1 fruit fly cellular context compared by ENCODE assay signal in the genomic region with DNA sequence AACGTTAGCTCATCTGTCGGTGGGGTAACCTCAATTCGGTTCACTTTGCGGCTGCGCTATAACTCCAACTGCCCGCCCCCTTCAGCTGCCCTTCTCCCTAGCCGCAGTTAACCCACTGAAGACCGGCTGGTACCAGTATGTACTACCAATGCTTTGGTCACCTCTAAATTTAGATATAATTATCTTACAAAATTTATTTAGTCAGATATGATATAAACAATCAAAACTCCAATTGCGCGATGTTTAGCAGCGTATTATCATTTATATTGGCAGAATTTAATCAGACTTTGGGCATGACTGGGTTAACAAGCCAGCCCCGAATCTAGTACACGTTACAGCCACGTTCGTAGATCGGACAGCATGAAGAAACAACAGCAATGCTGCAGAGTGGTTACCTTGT.
A peak's percentile ranks its signal among the peaks of the same experiment; 100 is the strongest.
TF ChIP-seq lines count a peak whose summit lies in the region.

No protein-coding gene starts in this region.

TF ChIP-seq in whole organism, embryonic, 481 proteins besides CTCF, POLR2A, EP300 and RAD21 (continued from another document and continues in another):
- TF ChIP-seq so (GFP tag; IDR thresholded peaks at IDR 0.05; lab: Robert Waterston, UW) (peak; percentile 50; the same call in 1 of the 3 replicates), slou (GFP tag; optimal IDR thresholded peaks at IDR 0.05; lab: Kevin White, UChicago) (no peak), CG8359 (GFP tag; optimal IDR thresholded peaks at IDR 0.05; lab: Kevin White, UChicago; ENCODE audit: borderline replicate concordance) (no peak), CG10267 (tag; optimal IDR thresholded peaks at IDR 0.05; lab: Kevin White, UChicago) (peak; percentile 21), org-1 (GFP tag; optimal IDR thresholded peaks at IDR 0.05; lab: Kevin White, UChicago) (no peak), CG43689 (GFP tag; IDR thresholded peaks at IDR 0.05; lab: Robert Waterston, UW) (no peak), CG12769 (tag; optimal IDR thresholded peaks at IDR 0.05; lab: Kevin White, UChicago) (peak; percentile 67), gro (GFP tag; optimal IDR thresholded peaks at IDR 0.05; lab: Kevin White, UChicago) (no peak), CG33557 (GFP tag; optimal IDR thresholded peaks at IDR 0.05; lab: Kevin White, UChicago) (no peak), sug (tag; optimal IDR thresholded peaks at IDR 0.05; lab: Kevin White, UChicago) (peak; percentile 11), caup (GFP tag; optimal IDR thresholded peaks at IDR 0.05; lab: Kevin White, UChicago; ENCODE audit: severe bottlenecking) (peak; percentile 30), E2f2 (GFP tag; IDR thresholded peaks at IDR 0.05; lab: Robert Waterston, UW) (peak; percentile 21; the same call in 1 of the 2 replicates), CG10462 (GFP tag; optimal IDR thresholded peaks at IDR 0.05; lab: Kevin White, UChicago) (no peak), Bteb2 (GFP tag; optimal IDR thresholded peaks at IDR 0.05; lab: Kevin White, UChicago) (no peak), NK7.1 (GFP tag; optimal IDR thresholded peaks at IDR 0.05; lab: Kevin White, UChicago) (no peak), Stat92E (GFP tag; optimal IDR thresholded peaks at IDR 0.05; lab: Kevin White, UChicago) (no peak), CG18619 (GFP tag; optimal IDR thresholded peaks at IDR 0.05; lab: Kevin White, UChicago) (no peak), grau (tag; optimal IDR thresholded peaks at IDR 0.05; lab: Kevin White, UChicago) (peak; percentile 60), CG9932 (GFP tag; IDR thresholded peaks at IDR 0.05; lab: Robert Waterston, UW) (no peak), ro (GFP tag; IDR thresholded peaks at IDR 0.05; lab: Robert Waterston, UW) (no peak), jing (GFP tag; optimal IDR thresholded peaks at IDR 0.05; lab: Kevin White, UChicago) (no peak), CG3847 (GFP tag; IDR thresholded peaks at IDR 0.05; lab: Robert Waterston, UW) (no peak), CG11695 (GFP tag; IDR thresholded peaks at IDR 0.05; lab: Robert Waterston, UW) (peak; percentile 57; the same call in 1 of the 3 replicates), H15 (GFP tag; IDR thresholded peaks at IDR 0.05; lab: Robert Waterston, UW) (no peak), CG6689 (GFP tag; IDR thresholded peaks at IDR 0.05; lab: Robert Waterston, UW) (no peak), fd102C (GFP tag; optimal IDR thresholded peaks at IDR 0.05; lab: Kevin White, UChicago) (no peak), eve (GFP tag; optimal IDR thresholded peaks at IDR 0.05; lab: Kevin White, UChicago) (no peak), sob (GFP tag; IDR thresholded peaks at IDR 0.05; lab: Robert Waterston, UW) (peak; percentile 58; the same call in 1 of the 2 replicates), Usf (GFP tag; optimal IDR thresholded peaks at IDR 0.05; lab: Kevin White, UChicago) (no peak), CG11398 (GFP tag; optimal IDR thresholded peaks at IDR 0.05; lab: Kevin White, UChicago) (no peak), tgo (GFP tag; IDR thresholded peaks at IDR 0.05; lab: Robert Waterston, UW) (peak; percentile 44; the same call in 1 of the 3 replicates), da (GFP tag; optimal IDR thresholded peaks at IDR 0.05; lab: Kevin White, UChicago) (no peak), CG9437 (GFP tag; optimal IDR thresholded peaks at IDR 0.05; lab: Kevin White, UChicago) (no peak), CG8924 (tag; optimal IDR thresholded peaks at IDR 0.05; lab: Kevin White, UChicago) (peak; percentile 64), cato (GFP tag; optimal IDR thresholded peaks at IDR 0.05; lab: Kevin White, UChicago; ENCODE audit: borderline replicate concordance) (no peak), CG15269 (tag; optimal IDR thresholded peaks at IDR 0.05; lab: Kevin White, UChicago) (peak; percentile 83), CG10321 (GFP tag; IDR thresholded peaks at IDR 0.05; lab: Robert Waterston, UW) (no peak), CG5180 (GFP tag; optimal IDR thresholded peaks at IDR 0.05; lab: Kevin White, UChicago) (peak; percentile 53), CG9609 (GFP tag; optimal IDR thresholded peaks at IDR 0.05; lab: Kevin White, UChicago) (no peak), CG9215 (GFP tag; IDR thresholded peaks at IDR 0.05; lab: Robert Waterston, UW) (no peak; the same call in 1 of the 2 replicates), Elba2 (GFP tag; optimal IDR thresholded peaks at IDR 0.05; lab: Kevin White, UChicago) (no peak), Hr39 (optimal IDR thresholded peaks at IDR 0.05; lab: Kevin White, UChicago) (no peak), CG17328 (GFP tag; IDR thresholded peaks at IDR 0.05; lab: Robert Waterston, UW) (peak; percentile 54; the same call in 1 of the 2 replicates), fd64A (GFP tag; optimal IDR thresholded peaks at IDR 0.05; lab: Kevin White, UChicago) (no peak), ato (GFP tag; IDR thresholded peaks at IDR 0.05; lab: Robert Waterston, UW; ENCODE audit: partially characterized antibody) (no peak), CG8089 (GFP tag; optimal IDR thresholded peaks at IDR 0.05; lab: Kevin White, UChicago) (no peak), Doc2 (GFP tag; IDR thresholded peaks at IDR 0.05; lab: Robert Waterston, UW) (no peak), ken (GFP tag; IDR thresholded peaks at IDR 0.05; lab: Robert Waterston, UW) (no peak), CG11723 (GFP tag; optimal IDR thresholded peaks at IDR 0.05; lab: Kevin White, UChicago) (peak; percentile 35), gem (tag; optimal IDR thresholded peaks at IDR 0.05; lab: Kevin White, UChicago) (peak; percentile 67), Ravus (GFP tag; IDR thresholded peaks at IDR 0.05; lab: Robert Waterston, UW) (no peak), pho (GFP tag; optimal IDR thresholded peaks at IDR 0.05; lab: Kevin White, UChicago) (no peak), Meics (GFP tag; optimal IDR thresholded peaks at IDR 0.05; lab: Kevin White, UChicago) (peak; percentile 25), HHEX (GFP tag; optimal IDR thresholded peaks at IDR 0.05; lab: Kevin White, UChicago) (peak; percentile 38), fd3F (GFP tag; optimal IDR thresholded peaks at IDR 0.05; lab: Kevin White, UChicago) (peak; percentile 20), Sox102F (GFP tag; optimal IDR thresholded peaks at IDR 0.05; lab: Kevin White, UChicago) (peak; percentile 66), H2.0 (GFP tag; IDR thresholded peaks at IDR 0.05; lab: Robert Waterston, UW) (peak; percentile 8; the same call in 1 of the 2 replicates), CG33213 (GFP tag; optimal IDR thresholded peaks at IDR 0.05; lab: Kevin White, UChicago) (no peak), lab (GFP tag; optimal IDR thresholded peaks at IDR 0.05; lab: Kevin White, UChicago) (peak; percentile 65), klu (GFP tag; IDR thresholded peaks at IDR 0.05; lab: Robert Waterston, UW) (no peak), ftz-f1 (GFP tag; optimal IDR thresholded peaks at IDR 0.05; lab: Kevin White, UChicago) (no peak), CG42726 (GFP tag; IDR thresholded peaks at IDR 0.05; lab: Robert Waterston, UW; ENCODE audit: partially characterized antibody) (no peak), Jarid2 (GFP tag; optimal IDR thresholded peaks at IDR 0.05; lab: Kevin White, UChicago) (peak; percentile 11), MTF-1 (GFP tag; optimal IDR thresholded peaks at IDR 0.05; lab: Kevin White, UChicago; ENCODE audit: borderline replicate concordance) (peak; percentile 36), stc (GFP tag; IDR thresholded peaks at IDR 0.05; lab: Robert Waterston, UW) (peak; percentile 40; the same call in 1 of the 2 replicates), CG7963 (GFP tag; IDR thresholded peaks at IDR 0.05; lab: Robert Waterston, UW; ENCODE audit: partially characterized antibody) (no peak), pfk (GFP tag; optimal IDR thresholded peaks at IDR 0.05; lab: Kevin White, UChicago) (no peak), eyg (GFP tag; optimal IDR thresholded peaks at IDR 0.05; lab: Kevin White, UChicago) (no peak), CG13775 (GFP tag; optimal IDR thresholded peaks at IDR 0.05; lab: Kevin White, UChicago) (no peak), CG7839 (tag; optimal IDR thresholded peaks at IDR 0.05; lab: Kevin White, UChicago) (peak; percentile 66), Aef1 (GFP tag; IDR thresholded peaks at IDR 0.05; lab: Robert Waterston, UW) (0 out of 3 replicates have a peak, but pooled peaks have one; percentile 33), CG15514 (GFP tag; optimal IDR thresholded peaks at IDR 0.05; lab: Kevin White, UChicago) (peak; percentile 28), unpg (GFP tag; optimal IDR thresholded peaks at IDR 0.05; lab: Kevin White, UChicago) (peak; percentile 61), Dip3 (GFP tag; optimal IDR thresholded peaks at IDR 0.05; lab: Kevin White, UChicago) (no peak), CG12942 (GFP tag; optimal IDR thresholded peaks at IDR 0.05; lab: Kevin White, UChicago) (no peak), mirr (GFP tag; optimal IDR thresholded peaks at IDR 0.05; lab: Kevin White, UChicago) (no peak), abd-A (tag; optimal IDR thresholded peaks at IDR 0.05; lab: Kevin White, UChicago) (no peak), Xbp1 (GFP tag; optimal IDR thresholded peaks at IDR 0.05; lab: Kevin White, UChicago) (peak; percentile 27), CG13624 (GFP tag; optimal IDR thresholded peaks at IDR 0.05; lab: Kevin White, UChicago) (no peak), Trl (optimal IDR thresholded peaks at IDR 0.05; lab: Kevin White, UChicago) (no peak), Trl (GFP tag; optimal IDR thresholded peaks at IDR 0.05; lab: Kevin White, UChicago) (no peak), dati (GFP tag; IDR thresholded peaks at IDR 0.05; lab: Robert Waterston, UW) (no peak), CG17361 (GFP tag; IDR thresholded peaks at IDR 0.05; lab: Robert Waterston, UW) (0 out of 3 replicates have a peak, but pooled peaks have one; percentile 38), zfh1 (GFP tag; IDR thresholded peaks at IDR 0.05; lab: Robert Waterston, UW) (0 out of 3 replicates have a peak, but pooled peaks have one; percentile 28), CG30431 (GFP tag; optimal IDR thresholded peaks at IDR 0.05; lab: Kevin White, UChicago) (no peak), CG32532 (GFP tag; IDR thresholded peaks at IDR 0.05; lab: Robert Waterston, UW) (peak; percentile 38; the same call in 1 of the 2 replicates), jigr1 (GFP tag; IDR thresholded peaks at IDR 0.05; lab: Robert Waterston, UW) (no peak), tll (GFP tag; optimal IDR thresholded peaks at IDR 0.05; lab: Kevin White, UChicago) (no peak), nau (GFP tag; optimal IDR thresholded peaks at IDR 0.05; lab: Kevin White, UChicago) (peak; percentile 27), Oli (tag; optimal IDR thresholded peaks at IDR 0.05; lab: Kevin White, UChicago) (peak; percentile 71), en (GFP tag; optimal IDR thresholded peaks at IDR 0.05; lab: Kevin White, UChicago) (no peak), CG1529 (GFP tag; optimal IDR thresholded peaks at IDR 0.05; lab: Kevin White, UChicago) (no peak), CG11085 (GFP tag; IDR thresholded peaks at IDR 0.05; lab: Robert Waterston, UW) (no peak), sqz (GFP tag; optimal IDR thresholded peaks at IDR 0.05; lab: Kevin White, UChicago) (peak; percentile 3), CG1602 (GFP tag; optimal IDR thresholded peaks at IDR 0.05; lab: Kevin White, UChicago) (no peak), Drgx (GFP tag; IDR thresholded peaks at IDR 0.05; lab: Robert Waterston, UW) (peak; percentile 73), pzg (GFP tag; optimal IDR thresholded peaks at IDR 0.05; lab: Kevin White, UChicago) (no peak), CrebB (tag; optimal IDR thresholded peaks at IDR 0.05; lab: Kevin White, UChicago) (no peak), ham (GFP tag; IDR thresholded peaks at IDR 0.05; lab: Robert Waterston, UW) (no peak), salm (tag; optimal IDR thresholded peaks at IDR 0.05; lab: Kevin White, UChicago) (peak; percentile 38), sim (GFP tag; IDR thresholded peaks at IDR 0.05; lab: Robert Waterston, UW) (0 out of 2 replicates have a peak, but pooled peaks have one; percentile 9), CG32772 (GFP tag; IDR thresholded peaks at IDR 0.05; lab: Robert Waterston, UW) (no peak), gsb-n (tag; optimal IDR thresholded peaks at IDR 0.05; lab: Kevin White, UChicago) (peak; percentile 17), esg (GFP tag; conservative IDR thresholded peaks at IDR 0.05; lab: Robert Waterston, UW) (no peak; the same call in 1 of the 2 replicates), lilli (GFP tag; optimal IDR thresholded peaks at IDR 0.05; lab: Kevin White, UChicago) (no peak), corto (GFP tag; optimal IDR thresholded peaks at IDR 0.05; lab: Kevin White, UChicago) (no peak), seq (GFP tag; IDR thresholded peaks at IDR 0.05; lab: Robert Waterston, UW) (no peak), Side (GFP tag; optimal IDR thresholded peaks at IDR 0.05; lab: Kevin White, UChicago) (no peak), CG1233 (GFP tag; optimal IDR thresholded peaks at IDR 0.05; lab: Kevin White, UChicago) (peak; percentile 24), Dad (GFP tag; optimal IDR thresholded peaks at IDR 0.05; lab: Kevin White, UChicago) (no peak), run (tag; optimal IDR thresholded peaks at IDR 0.05; lab: Kevin White, UChicago) (peak; percentile 38), CG11456 (GFP tag; IDR thresholded peaks at IDR 0.05; lab: Robert Waterston, UW) (no peak), al (GFP tag; IDR thresholded peaks at IDR 0.05; lab: Robert Waterston, UW) (no peak), schlank (tag; optimal IDR thresholded peaks at IDR 0.05; lab: Kevin White, UChicago) (no peak), row (GFP tag; IDR thresholded peaks at IDR 0.05; lab: Robert Waterston, UW) (peak; percentile 64), slbo (GFP tag; IDR thresholded peaks at IDR 0.05; lab: Robert Waterston, UW) (peak; percentile 21; the same call in 1 of the 2 replicates), Max (GFP tag; optimal IDR thresholded peaks at IDR 0.05; lab: Kevin White, UChicago) (no peak), CG3281 (GFP tag; optimal IDR thresholded peaks at IDR 0.05; lab: Kevin White, UChicago) (peak; percentile 41), Dfd (GFP tag; optimal IDR thresholded peaks at IDR 0.05; lab: Kevin White, UChicago) (no peak), cg (GFP tag; optimal IDR thresholded peaks at IDR 0.05; lab: Kevin White, UChicago) (no peak), CG18262 (tag; optimal IDR thresholded peaks at IDR 0.05; lab: Kevin White, UChicago) (peak; percentile 70), CG12236 (GFP tag; optimal IDR thresholded peaks at IDR 0.05; lab: Kevin White, UChicago) (no peak), CG12391 (tag; optimal IDR thresholded peaks at IDR 0.05; lab: Kevin White, UChicago) (peak; percentile 59), Lim3 (GFP tag; IDR thresholded peaks at IDR 0.05; lab: Robert Waterston, UW) (0 out of 2 replicates have a peak, but pooled peaks have one; percentile 13), ind (GFP tag; optimal IDR thresholded peaks at IDR 0.05; lab: Kevin White, UChicago) (peak; percentile 27), h (optimal IDR thresholded peaks at IDR 0.05; lab: Kevin White, UChicago) (no peak), CG3995 (GFP tag; optimal IDR thresholded peaks at IDR 0.05; lab: Kevin White, UChicago) (no peak), aop (GFP tag; IDR thresholded peaks at IDR 0.05; lab: Robert Waterston, UW) (no peak)
